Fruit fly (Drosophila melanogaster) S2 (cell line): Measurements from ENCODE around the gene CG31937.

Experiments
- CG8478 ChIP-seq: fragments of >200 bp; optimal IDR thresholded peaks from 2 replicates; lab custom pipeline; 2018
- CTCF ChIP-seq, 2 experiments: fragments of >200 bp; optimal IDR thresholded peaks; 2 replicates each; lab custom pipeline; 2018

DNA sequence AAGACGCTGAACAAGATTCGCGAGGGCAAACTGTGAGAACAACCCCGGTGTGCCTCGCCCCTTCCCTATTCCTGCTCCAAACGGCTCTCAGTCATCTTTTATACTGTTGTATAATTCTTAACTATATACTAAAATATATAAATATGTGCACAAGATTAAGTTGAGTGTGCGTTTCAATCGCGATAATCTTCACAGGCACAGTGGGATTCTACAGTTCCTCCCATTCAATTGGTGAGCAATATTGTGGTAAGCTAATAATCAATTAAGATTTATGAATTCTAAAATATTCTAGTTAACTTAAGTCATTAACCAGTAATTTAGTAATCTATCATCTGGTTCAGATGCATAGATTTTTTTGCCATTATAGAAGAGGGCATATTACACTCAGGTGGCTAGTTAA, 1.2 kb downstream of the CG31937 start:
- TF ChIP-seq CG8478, result no peak
- no peak for TF ChIP-seq CTCF (optimal IDR thresholded peaks at IDR 0.05; lab: Kevin White, UChicago)
